Fruit fly (Drosophila melanogaster) whole organism, embryonic: ENCODE results near the gene scpr-A.
A peak's percentile ranks its signal among the peaks of the same experiment; 100 is the strongest.

Experiments
- Bdp1 ChIP-seq: fragments of 200-800 bp; sonication (Bioruptor generic); optimal IDR thresholded peaks from 3 replicates; lab custom pipeline; 2016; ENCODE audit warnings: missing biosample characterization, missing genetic modification characterization
- CG10209 ChIP-seq: fragments of 200-800 bp; sonication (Bioruptor generic); optimal IDR thresholded peaks from 3 replicates; lab custom pipeline; 2017; ENCODE audit warnings: missing biosample characterization, mild to moderate bottlenecking, missing genetic modification characterization, missing genetic modification reagents
- CG10654 ChIP-seq: fragments of 200-800 bp; sonication (Bioruptor generic); optimal IDR thresholded peaks from 2 replicates; lab custom pipeline; 2016; ENCODE audit warnings: missing biosample characterization, missing genetic modification characterization
- CG11456 ChIP-seq: fragments of 200-800 bp; sonication (Bioruptor generic); IDR thresholded peaks from 3 replicates; pipeline ENCODE4 v1.3.6; 2022; ENCODE audit warnings: missing biosample characterization, missing genetic modification characterization
- CG11696 ChIP-seq: fragments of 200-800 bp; sonication (Bioruptor generic); IDR thresholded peaks from 2 replicates; pipeline ENCODE4 v1.3.6; 2022; ENCODE audit warnings: missing biosample characterization, missing genetic modification characterization
- CG12104 ChIP-seq: fragments of 200-800 bp; sonication (Bioruptor generic); optimal IDR thresholded peaks from 3 replicates; lab custom pipeline; 2016; ENCODE audit warnings: missing biosample characterization, missing genetic modification characterization
- CG12219 ChIP-seq: fragments of 200-800 bp; sonication (Bioruptor generic); optimal IDR thresholded peaks from 3 replicates; lab custom pipeline; 2018; ENCODE audit warnings: missing biosample characterization, mild to moderate bottlenecking, missing genetic modification characterization
- CG12769 ChIP-seq: fragments of 200-800 bp; sonication (Bioruptor generic); optimal IDR thresholded peaks from 2 replicates; lab custom pipeline; 2019; ENCODE audit warnings: missing biosample characterization, mild to moderate bottlenecking, missing genetic modification characterization, moderate library complexity
- CG18011 ChIP-seq: fragments of 200-800 bp; sonication (Bioruptor generic); optimal IDR thresholded peaks from 2 replicates; lab custom pipeline; 2017; ENCODE audit warnings: missing biosample characterization, missing genetic modification characterization, mild to moderate bottlenecking, moderate library complexity, missing genotype
- CG18262 ChIP-seq: fragments of 200-800 bp; optimal IDR thresholded peaks from 3 replicates; lab custom pipeline; 2019; ENCODE audit warnings: missing biosample characterization, mild to moderate bottlenecking, missing genetic modification characterization, moderate library complexity
- CG2712 ChIP-seq: fragments of 200-800 bp; optimal IDR thresholded peaks from 3 replicates; lab custom pipeline; 2019; ENCODE audit warnings: missing biosample characterization, mild to moderate bottlenecking, missing genetic modification characterization, moderate library complexity
- CG3065 ChIP-seq: fragments of 200-800 bp; sonication (Bioruptor generic); optimal IDR thresholded peaks from 2 replicates; lab custom pipeline; 2016; ENCODE audit warnings: missing biosample characterization, missing genetic modification characterization
- CG3407 ChIP-seq: fragments of 200-800 bp; sonication (Bioruptor generic); optimal IDR thresholded peaks from 2 replicates; lab custom pipeline; 2018; ENCODE audit warnings: missing biosample characterization, mild to moderate bottlenecking, missing genetic modification characterization
- CG3847 ChIP-seq: fragments of 200-800 bp; sonication (Bioruptor generic); IDR thresholded peaks from 2 replicates; pipeline ENCODE4 v1.3.6; 2022; ENCODE audit warnings: missing biosample characterization, missing genetic modification characterization
- CG42726 ChIP-seq: fragments of 200-800 bp; sonication (Bioruptor generic); IDR thresholded peaks from 2 replicates; pipeline ENCODE4 v1.3.6; 2022; ENCODE audit warnings: missing biosample characterization, missing genetic modification characterization; ENCODE audit not compliant: partially characterized antibody
- CG4328 ChIP-seq: fragments of 200-800 bp; sonication (Bioruptor generic); optimal IDR thresholded peaks from 3 replicates; lab custom pipeline; 2017; ENCODE audit warnings: missing biosample characterization, missing genetic modification reagents, missing genetic modification characterization
- CG4854 ChIP-seq: fragments of 200-800 bp; sonication (Bioruptor generic); optimal IDR thresholded peaks from 2 replicates; lab custom pipeline; 2016; ENCODE audit warnings: missing biosample characterization, missing genetic modification characterization, inconsistent platforms
- CG6254 ChIP-seq: fragments of 200-800 bp; sonication (Bioruptor generic); optimal IDR thresholded peaks from 3 replicates; lab custom pipeline; 2017; ENCODE audit warnings: mild to moderate bottlenecking, missing biosample characterization, missing genetic modification reagents, missing genetic modification characterization
- CG8290 ChIP-seq, 3 experiments: fragments of 200-800 bp; sonication (Bioruptor generic); optimal IDR thresholded peaks; 2 replicates each; lab custom pipeline; 2016 to 2019; ENCODE audit warnings: missing biosample characterization in 3 of 3, missing genetic modification characterization in 3 of 3, mild to moderate bottlenecking in 2 of 3, moderate library complexity in 1 of 3
- CG8388 ChIP-seq: fragments of 200-800 bp; sonication (Bioruptor generic); optimal IDR thresholded peaks from 2 replicates; lab custom pipeline; 2019; ENCODE audit warnings: missing biosample characterization, mild to moderate bottlenecking, missing genetic modification characterization, moderate library complexity
- Camta ChIP-seq: fragments of 200-800 bp; sonication (Bioruptor generic); optimal IDR thresholded peaks from 2 replicates; lab custom pipeline; 2016; ENCODE audit warnings: missing biosample characterization, missing genetic modification characterization
- D ChIP-seq, 2 experiments: fragments of 200-800 bp in 1 of 2; fragments of >200 bp in 1 of 2; sonication (Bioruptor generic) in 1 of 2; optimal IDR thresholded peaks; 2 replicates in 1 of 2; 3 replicates in 1 of 2; lab custom pipeline; 2017; ENCODE audit warnings: mild to moderate bottlenecking in 1 of 2, missing biosample characterization in 1 of 2, missing genetic modification characterization in 1 of 2, missing genetic modification reagents in 1 of 2
- Dad ChIP-seq: fragments of 200-800 bp; sonication (Bioruptor generic); optimal IDR thresholded peaks from 3 replicates; lab custom pipeline; 2016; ENCODE audit warnings: missing biosample characterization, missing genetic modification characterization
- Eip74EF ChIP-seq, 2 experiments: fragments of 200-800 bp in 1 of 2; fragments of >200 bp in 1 of 2; sonication (Bioruptor generic) in 1 of 2; optimal IDR thresholded peaks; 2 replicates each; lab custom pipeline; 2017 to 2019; ENCODE audit warnings: missing biosample characterization in 2 of 2, missing genetic modification characterization in 2 of 2, mild to moderate bottlenecking in 1 of 2, moderate library complexity in 1 of 2
- HLH4C ChIP-seq: fragments of 200-800 bp; sonication (Bioruptor generic); IDR thresholded peaks from 3 replicates; pipeline ENCODE4 v1.3.6; 2022; ENCODE audit warnings: missing biosample characterization, missing genetic modification characterization; ENCODE audit not compliant: partially characterized antibody
- Hand ChIP-seq: fragments of 200-800 bp; sonication (Bioruptor generic); optimal IDR thresholded peaks from 2 replicates; lab custom pipeline; 2017; ENCODE audit warnings: mild to moderate bottlenecking, missing biosample characterization, missing genetic modification reagents, missing genetic modification characterization
- MTF-1 ChIP-seq: fragments of 200-800 bp; sonication (Bioruptor generic); optimal IDR thresholded peaks from 2 replicates; lab custom pipeline; 2018; ENCODE audit warnings: missing biosample characterization, mild to moderate bottlenecking, missing genetic modification characterization, borderline replicate concordance
- NFAT ChIP-seq: fragments of 200-800 bp; sonication (Bioruptor generic); IDR thresholded peaks from 2 replicates; pipeline ENCODE4 v1.3.6; 2022; ENCODE audit warnings: missing biosample characterization, missing genetic modification characterization
- Ravus ChIP-seq: fragments of 200-800 bp; sonication (Bioruptor generic); IDR thresholded peaks from 2 replicates; pipeline ENCODE4 v1.3.6; 2022; ENCODE audit warnings: missing biosample characterization, missing genetic modification characterization
- Rx ChIP-seq: fragments of 200-800 bp; sonication (Bioruptor generic); IDR thresholded peaks from 2 replicates; pipeline ENCODE4 v1.3.6; 2022; ENCODE audit warnings: missing biosample characterization, missing genetic modification characterization
- Usf ChIP-seq: fragments of 200-800 bp; sonication (Bioruptor generic); optimal IDR thresholded peaks from 2 replicates; lab custom pipeline; 2017; ENCODE audit warnings: missing genotype, missing biosample characterization, missing genetic modification characterization
- YL-1 ChIP-seq: fragments of 200-800 bp; sonication (Bioruptor generic); optimal IDR thresholded peaks from 3 replicates; lab custom pipeline; 2017; ENCODE audit warnings: missing biosample characterization, mild to moderate bottlenecking, missing genetic modification characterization
- ash1 ChIP-seq: fragments of 200-800 bp; sonication (Bioruptor generic); optimal IDR thresholded peaks from 2 replicates; lab custom pipeline; 2018; ENCODE audit warnings: missing biosample characterization, mild to moderate bottlenecking, missing genetic modification characterization
- bbx ChIP-seq: fragments of 200-800 bp; sonication (Bioruptor generic); IDR thresholded peaks from 2 replicates; pipeline ENCODE4 v1.3.6; 2022; ENCODE audit warnings: missing biosample characterization, missing genetic modification characterization; ENCODE audit not compliant: partially characterized antibody
- bsh ChIP-seq, 2 experiments: fragments of 200-800 bp; sonication (Bioruptor generic); optimal IDR thresholded peaks; 2 replicates each; lab custom pipeline; 2017 to 2018; ENCODE audit warnings: mild to moderate bottlenecking in 2 of 2, missing biosample characterization in 2 of 2, missing genetic modification characterization in 2 of 2, moderate library complexity in 1 of 2
- cg ChIP-seq: fragments of 200-800 bp; sonication (Bioruptor generic); optimal IDR thresholded peaks from 3 replicates; lab custom pipeline; 2019; ENCODE audit warnings: missing biosample characterization, mild to moderate bottlenecking, missing genetic modification characterization, moderate library complexity
- dmrt99B ChIP-seq: fragments of 200-800 bp; sonication (Bioruptor generic); optimal IDR thresholded peaks from 2 replicates; lab custom pipeline; 2018; ENCODE audit warnings: missing biosample characterization, mild to moderate bottlenecking, missing genetic modification characterization, moderate library complexity
- emc ChIP-seq: fragments of 200-800 bp; sonication (Bioruptor generic); optimal IDR thresholded peaks from 2 replicates; lab custom pipeline; 2016; ENCODE audit warnings: missing biosample characterization, missing genetic modification characterization
- eve ChIP-seq, 2 experiments: fragments of >200 bp; optimal IDR thresholded peaks; 2 replicates each; lab custom pipeline; 2017; ENCODE audit warnings: missing biosample characterization in 2 of 2, missing genetic modification characterization in 2 of 2
- h ChIP-seq: fragments of >200 bp; optimal IDR thresholded peaks from 2 replicates; lab custom pipeline; 2017
- hb ChIP-seq: fragments of 200-800 bp; sonication (Bioruptor generic); IDR thresholded peaks from 3 replicates; pipeline ENCODE4 v1.3.6; 2022; ENCODE audit warnings: missing biosample characterization, missing genetic modification characterization; ENCODE audit not compliant: partially characterized antibody
- pan ChIP-seq, 4 experiments: fragments of >200 bp in 3 of 4; fragments of 200-800 bp in 1 of 4; sonication (Bioruptor generic) in 1 of 4; optimal IDR thresholded peaks in 3 of 4; IDR thresholded peaks in 1 of 4; 2 replicates each; pipeline versions ENCODE4 v1.3.6 to Lab custom; 2017 to 2022; ENCODE audit warnings: missing biosample characterization in 2 of 4, missing genetic modification characterization in 2 of 4, mixed read lengths in 1 of 4
- rib ChIP-seq: fragments of 200-800 bp; sonication (Bioruptor generic); IDR thresholded peaks from 2 replicates; pipeline ENCODE4 v1.3.6; 2022; ENCODE audit warnings: missing biosample characterization, missing genetic modification characterization
- ro ChIP-seq: fragments of 200-800 bp; sonication (Bioruptor generic); IDR thresholded peaks from 2 replicates; pipeline ENCODE4 v1.3.6; 2022; ENCODE audit warnings: missing biosample characterization, missing genetic modification characterization
- salm ChIP-seq: fragments of 200-800 bp; sonication (Bioruptor generic); optimal IDR thresholded peaks from 2 replicates; lab custom pipeline; 2018; ENCODE audit warnings: missing biosample characterization, mild to moderate bottlenecking, missing genetic modification characterization
- sens ChIP-seq: fragments of 200-800 bp; sonication (Bioruptor generic); peaks from one replicate; lab custom pipeline; 2016; ENCODE audit warnings: missing biosample characterization, missing genetic modification characterization
- tx ChIP-seq: fragments of 200-800 bp; sonication (Bioruptor generic); optimal IDR thresholded peaks from 2 replicates; lab custom pipeline; 2016; ENCODE audit warnings: missing biosample characterization, missing genetic modification characterization
- zf30C ChIP-seq: fragments of 200-800 bp; sonication (Bioruptor generic); optimal IDR thresholded peaks from 3 replicates; lab custom pipeline; 2018; ENCODE audit warnings: missing biosample characterization, mild to moderate bottlenecking, missing genetic modification characterization

Gene scpr-A

DNA sequence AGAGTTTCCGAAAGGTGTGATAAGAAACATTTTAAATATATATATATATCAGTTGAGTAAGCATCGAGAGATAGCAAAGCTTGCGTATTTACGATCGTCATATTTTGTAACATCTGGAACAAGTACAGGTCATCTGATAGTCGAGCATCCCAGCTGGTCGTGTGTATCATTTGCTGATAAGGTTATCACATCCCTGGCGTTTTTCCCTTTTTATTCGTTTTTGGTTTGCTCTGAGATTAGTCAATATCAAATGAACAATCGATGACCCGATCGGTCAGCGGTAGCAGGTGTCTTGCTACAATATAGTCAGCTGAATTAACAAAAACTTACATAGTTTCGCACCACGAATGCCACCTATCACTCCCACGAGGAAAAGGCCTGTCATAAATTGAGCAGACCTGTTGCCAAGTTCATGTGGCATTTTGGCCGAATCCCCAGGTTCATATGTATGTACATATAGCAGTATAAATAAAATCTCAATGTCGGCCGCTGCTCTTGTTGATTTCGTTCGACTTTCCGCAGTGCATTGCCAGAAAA, 40.0 kb upstream of the scpr-A start (continued):
- TF ChIP-seq CG18262 (tag; lab: Kevin White, UChicago) = peak; percentile 50
- TF ChIP-seq MTF-1 (GFP tag; lab: Kevin White, UChicago) = no peak
- TF ChIP-seq sens (GFP tag; lab: Kevin White, UChicago) = no peak
- TF ChIP-seq Rx (GFP tag; lab: Robert Waterston, UW) = no peak
- TF ChIP-seq Hand (GFP tag; lab: Kevin White, UChicago) = peak; percentile 60
- no peak for TF ChIP-seq Eip74EF (GFP tag; optimal IDR thresholded peaks at IDR 0.05; lab: Kevin White, UChicago)
- TF ChIP-seq bbx = no peak
- TF ChIP-seq Ravus (GFP tag; lab: Robert Waterston, UW) = no peak
- TF ChIP-seq CG10654 (GFP tag; lab: Kevin White, UChicago) = peak; percentile 46
- TF ChIP-seq CG8388 (GFP tag; lab: Kevin White, UChicago) = peak; percentile 17
- TF ChIP-seq eve (GFP tag; optimal IDR thresholded peaks at IDR 0.05; lab: Kevin White, UChicago) = no peak
- peak; percentile 25 for TF ChIP-seq CG3407 (GFP tag; lab: Kevin White, UChicago)
- peak; percentile 45 for TF ChIP-seq CG12219 (GFP tag; lab: Kevin White, UChicago)
- peak; percentile 40 for TF ChIP-seq CG3847 (GFP tag; lab: Robert Waterston, UW)
- no peak for TF ChIP-seq rib (GFP tag; lab: Robert Waterston, UW)
- no peak for TF ChIP-seq emc (GFP tag; lab: Kevin White, UChicago)
- TF ChIP-seq CG4328 (GFP tag; lab: Kevin White, UChicago) = no peak
- TF ChIP-seq ro (GFP tag; lab: Robert Waterston, UW) = no peak
- no peak for TF ChIP-seq CG42726 (GFP tag; lab: Robert Waterston, UW)
- TF ChIP-seq CG4854 = no peak
- peak; percentile 55 for TF ChIP-seq CG10209 (GFP tag; lab: Kevin White, UChicago)
- no peak for TF ChIP-seq CG8290 (GFP tag; optimal IDR thresholded peaks at IDR 0.05; lab: Kevin White, UChicago)
- no peak for TF ChIP-seq CG8290 (tag; optimal IDR thresholded peaks at IDR 0.05; lab: Kevin White, UChicago)
- TF ChIP-seq CG18011 = no peak
- TF ChIP-seq Bdp1 (GFP tag; lab: Kevin White, UChicago) = no peak
- TF ChIP-seq D (optimal IDR thresholded peaks at IDR 0.05; lab: Kevin White, UChicago) = no peak
- TF ChIP-seq D (GFP tag; optimal IDR thresholded peaks at IDR 0.05; lab: Kevin White, UChicago) = no peak
- no peak for TF ChIP-seq h (lab: Kevin White, UChicago)
- no peak for TF ChIP-seq hb (GFP tag; lab: Robert Waterston, UW)
- TF ChIP-seq dmrt99B (tag; lab: Kevin White, UChicago) = peak; percentile 61
- TF ChIP-seq NFAT (GFP tag; lab: Robert Waterston, UW) = no peak
- no peak for TF ChIP-seq CG6254
- no peak for TF ChIP-seq CG11456 (GFP tag; lab: Robert Waterston, UW)
- TF ChIP-seq CG2712 (tag; lab: Kevin White, UChicago) = peak; percentile 51
- TF ChIP-seq zf30C (GFP tag; lab: Kevin White, UChicago) = no peak
- TF ChIP-seq CG11696 (GFP tag; lab: Robert Waterston, UW) = no peak
- TF ChIP-seq cg = no peak
- TF ChIP-seq Usf (GFP tag; lab: Kevin White, UChicago) = peak; percentile 7
- TF ChIP-seq pan (optimal IDR thresholded peaks at IDR 0.05; lab: Kevin White, UChicago) = no peak
- peak in 1 of 2 experiments; percentile 69 for TF ChIP-seq pan (GFP tag; optimal IDR thresholded peaks at IDR 0.05 in 1 of 2, IDR thresholded peaks at IDR 0.05 in 1 of 2)
- TF ChIP-seq Camta (GFP tag; lab: Kevin White, UChicago) = no peak
- TF ChIP-seq HLH4C = peak; percentile 42; the same call in 1 of the 3 replicates
- no peak for TF ChIP-seq tx (GFP tag; lab: Kevin White, UChicago)
- no peak for TF ChIP-seq ash1 (GFP tag; lab: Kevin White, UChicago)
- peak; percentile 20 for TF ChIP-seq salm (tag; lab: Kevin White, UChicago)
- peak; percentile 51 for TF ChIP-seq CG12104 (GFP tag; lab: Kevin White, UChicago)
- TF ChIP-seq YL-1 = no peak
- peak; percentile 48 for TF ChIP-seq CG12769 (tag; lab: Kevin White, UChicago)
- peak in 1 of 2 experiments; percentile 44 for TF ChIP-seq bsh (GFP tag; optimal IDR thresholded peaks at IDR 0.05; lab: Kevin White, UChicago)
- TF ChIP-seq CG3065 (GFP tag; lab: Kevin White, UChicago) = no peak
- no peak for TF ChIP-seq Dad (GFP tag; lab: Kevin White, UChicago)
